Worm (Caenorhabditis elegans): ENCODE measurements around the gene Y102A11A.5.
A peak's percentile ranks its signal among the peaks of the same experiment; 100 is the strongest.

DNA sequence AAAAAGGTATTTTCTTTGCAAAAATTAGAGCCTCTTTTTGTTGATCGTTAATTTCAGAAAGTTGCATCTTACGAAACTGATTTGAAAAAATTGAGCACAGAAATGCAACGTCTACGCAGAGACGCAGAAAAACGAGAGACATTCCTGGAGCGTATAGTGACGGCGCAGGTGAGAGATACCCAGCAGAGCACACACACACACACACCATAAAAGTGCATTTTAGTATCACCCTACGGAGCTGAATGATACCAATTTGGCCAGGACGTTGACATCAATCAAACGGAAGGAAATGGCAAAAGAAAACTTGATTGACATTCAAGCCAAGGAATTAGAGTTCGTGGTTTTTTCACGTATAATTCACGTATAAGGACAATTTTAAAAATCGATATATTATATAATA is 16.9 kb downstream of the Y102A11A.5 start:
- TF ChIP-seq egl-5 (tag; optimal IDR thresholded peaks at IDR 0.05) (no peak), zag-1 (tag; optimal IDR thresholded peaks at IDR 0.05) (no peak), ztf-11 (tag; optimal IDR thresholded peaks at IDR 0.05) (no peak), R02D3.7 (tag; optimal IDR thresholded peaks at IDR 0.05) (no peak), nhr-12 (tag; optimal IDR thresholded peaks at IDR 0.05) (no peak), pqm-1 (tag; optimal IDR thresholded peaks at IDR 0.05) (peak; percentile 76), hmg-11 (tag; optimal IDR thresholded peaks at IDR 0.05) (no peak), eor-1 (tag; optimal IDR thresholded peaks at IDR 0.05) (no peak), elt-3 (tag; optimal IDR thresholded peaks at IDR 0.05) (no peak), nhr-28 (tag; optimal IDR thresholded peaks at IDR 0.05) (no peak), elt-2 (tag; optimal IDR thresholded peaks at IDR 0.05) (peak; percentile 85), snpc-4 (tag; optimal IDR thresholded peaks at IDR 0.05) (no peak)

Measured in whole organism, L3 larva.